Worm (Caenorhabditis elegans): ENCODE measurements around the gene AH10.2.

DNA sequence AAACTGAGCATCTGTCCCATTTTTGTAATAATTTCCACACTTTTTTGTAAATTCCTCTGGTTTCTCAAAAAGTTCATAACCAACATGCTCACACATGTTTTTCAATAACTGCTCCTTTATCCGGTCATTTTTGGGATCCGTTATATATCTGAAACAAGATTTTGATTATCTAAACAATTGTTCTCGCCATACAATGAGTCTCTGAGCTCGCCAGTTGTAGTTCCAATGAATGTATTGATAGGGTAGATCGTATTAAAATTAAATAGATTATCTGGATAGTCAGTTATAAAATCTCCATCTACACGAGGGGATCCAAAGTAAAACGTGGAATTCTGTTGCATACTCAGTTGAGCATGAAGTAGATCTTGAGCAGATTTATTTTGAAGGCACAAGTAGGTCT is 20.0 kb downstream of the AH10.2 start:
- TF ChIP-seq flt-1 (GFP tag; IDR thresholded peaks at IDR 0.05), result no peak
- no peak for TF ChIP-seq ceh-36 (tag; optimal IDR thresholded peaks at IDR 0.05)
- no peak for TF ChIP-seq pes-1 (GFP tag; IDR thresholded peaks at IDR 0.05)
- no peak for TF ChIP-seq ama-1 (optimal IDR thresholded peaks at IDR 0.05)
- TF ChIP-seq ceh-13 (GFP tag; optimal IDR thresholded peaks at IDR 0.05), result no peak
- no peak for TF ChIP-seq hmg-4 (GFP tag; optimal IDR thresholded peaks at IDR 0.05)
- no peak for TF ChIP-seq tra-4 (tag; optimal IDR thresholded peaks at IDR 0.05)
- no peak for TF ChIP-seq hnd-1 (tag; optimal IDR thresholded peaks at IDR 0.05)
- TF ChIP-seq aly-1 (tag; optimal IDR thresholded peaks at IDR 0.05), result no peak
- no peak for TF ChIP-seq B0310.2 (tag; optimal IDR thresholded peaks at IDR 0.05)
- no peak for TF ChIP-seq tbx-37 (GFP tag; conservative IDR thresholded peaks at IDR 0.05)
- TF ChIP-seq tbx-11 (GFP tag; IDR thresholded peaks at IDR 0.05), result no peak
- TF ChIP-seq ets-7 (tag; optimal IDR thresholded peaks at IDR 0.05), result no peak
